Worm (Caenorhabditis elegans): Measurements from ENCODE around the gene adk-1.

DNA sequence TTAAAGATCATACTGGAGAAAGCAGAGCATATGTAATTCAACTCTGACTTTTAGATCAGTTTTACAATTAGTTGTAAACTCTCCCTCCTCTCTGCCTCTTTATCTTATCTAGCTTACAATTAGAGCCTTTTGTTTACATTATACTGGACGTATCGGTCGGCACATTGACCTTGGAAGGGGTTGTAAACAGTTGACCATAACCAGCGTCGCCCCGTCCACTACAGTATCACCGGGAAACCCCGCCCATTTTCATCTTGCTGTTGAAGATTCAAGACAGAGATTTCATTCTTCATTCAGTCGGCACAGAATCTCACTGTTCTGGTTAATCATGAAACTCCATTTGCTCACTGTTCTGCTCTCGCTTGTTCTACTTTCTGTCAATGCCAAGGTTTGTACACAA, 23.9 kb downstream of the adk-1 start, which contains the start of gene sdz-27:
- TF ChIP-seq dao-5 (tag; optimal IDR thresholded peaks at IDR 0.05) (no peak), W03F9.2 (tag; optimal IDR thresholded peaks at IDR 0.05) (no peak)

All from whole organism, L4/young adult.